Worm (Caenorhabditis elegans) whole organism, early embryonic: Measurements from ENCODE around the gene R09H3.3.

Experiments
- B0310.2 ChIP-seq: sonication (generic microtip); optimal IDR thresholded peaks from 2 replicates; lab custom pipeline; 2016; ENCODE audit warnings: mild to moderate bottlenecking, missing genetic modification characterization, missing compliant biosample characterization
- F13C5.2 ChIP-seq: sonication (generic microtip); optimal IDR thresholded peaks from 2 replicates; lab custom pipeline; 2017; ENCODE audit warnings: mild to moderate bottlenecking, missing genetic modification characterization, inconsistent platforms, missing compliant biosample characterization
- aly-1 ChIP-seq: sonication (generic microtip); optimal IDR thresholded peaks from 2 replicates; lab custom pipeline; 2016; ENCODE audit warnings: missing genetic modification characterization, missing compliant biosample characterization
- ama-1 ChIP-seq: fragments of 150-350 bp; optimal IDR thresholded peaks from 2 replicates; lab custom pipeline; 2014
- ceh-13 ChIP-seq: fragments of 200-800 bp; sonication (Bioruptor generic); optimal IDR thresholded peaks from 2 replicates; lab custom pipeline; 2018; ENCODE audit warnings: mild to moderate bottlenecking, missing genetic modification characterization, missing compliant biosample characterization
- ceh-36 ChIP-seq: sonication (generic microtip); optimal IDR thresholded peaks from 2 replicates; lab custom pipeline; 2016; ENCODE audit warnings: missing genetic modification characterization, inconsistent platforms, missing compliant biosample characterization
- ets-7 ChIP-seq: sonication (generic microtip); optimal IDR thresholded peaks from 2 replicates; lab custom pipeline; 2016; ENCODE audit warnings: missing genotype, missing genetic modification characterization, missing compliant biosample characterization
- flt-1 ChIP-seq: fragments of 200-800 bp; sonication (Bioruptor generic); IDR thresholded peaks from 2 replicates; pipeline ENCODE4 v1.3.6; 2022; ENCODE audit warnings: missing genetic modification characterization, missing compliant biosample characterization
- hmbx-1 ChIP-seq: sonication (generic microtip); optimal IDR thresholded peaks from 2 replicates; lab custom pipeline; 2016; ENCODE audit warnings: mild to moderate bottlenecking, missing genetic modification characterization, missing compliant biosample characterization
- hmg-4 ChIP-seq: fragments of 200-800 bp; sonication (Bioruptor generic); optimal IDR thresholded peaks from 2 replicates; lab custom pipeline; 2018; ENCODE audit warnings: mild to moderate bottlenecking, missing genetic modification characterization, missing compliant biosample characterization
- hnd-1 ChIP-seq: sonication (generic microtip); optimal IDR thresholded peaks from 2 replicates; lab custom pipeline; 2016; ENCODE audit warnings: missing genetic modification characterization, missing compliant biosample characterization
- pes-1 ChIP-seq: fragments of 200-800 bp; sonication (Bioruptor generic); IDR thresholded peaks from 2 replicates; pipeline ENCODE4 v1.3.6; 2022; ENCODE audit warnings: missing genetic modification reagents, missing genetic modification characterization, missing compliant biosample characterization
- scrt-1 ChIP-seq: fragments of 200-800 bp; sonication (Bioruptor generic); IDR thresholded peaks from 2 replicates; pipeline ENCODE4 v1.3.6; 2022; ENCODE audit warnings: missing genetic modification characterization, missing compliant biosample characterization
- sea-1 ChIP-seq: fragments of 200-800 bp; sonication (Bioruptor generic); conservative IDR thresholded peaks from 2 replicates; pipeline ENCODE4 v1.3.6; 2022; ENCODE audit warnings: missing genetic modification characterization, missing compliant biosample characterization
- tbx-11 ChIP-seq: fragments of 200-800 bp; sonication (Bioruptor generic); IDR thresholded peaks from 2 replicates; pipeline ENCODE4 v1.3.6; 2022; ENCODE audit warnings: missing genetic modification characterization, missing compliant biosample characterization
- tbx-37 ChIP-seq: fragments of 200-800 bp; sonication (Bioruptor generic); conservative IDR thresholded peaks from 2 replicates; pipeline ENCODE4 v1.3.6; 2022; ENCODE audit warnings: missing genetic modification reagents, missing genetic modification characterization, missing compliant biosample characterization
- tra-4 ChIP-seq: sonication (generic microtip); optimal IDR thresholded peaks from 2 replicates; lab custom pipeline; 2017; ENCODE audit warnings: missing genetic modification characterization, missing compliant biosample characterization

The R09H3.3 gene

ce11 chrX:1664925-1665324, 3.7 kb downstream of the R09H3.3 start, which contains the start of gene R09H3.2:
Gene R09H3.2 (minus strand): TSS chrX:1665025.
- TF ChIP-seq hnd-1 (tag; lab: Kevin White, UChicago), result no peak
- no peak for TF ChIP-seq scrt-1 (GFP tag; lab: Robert Waterston, UW)
- no peak for TF ChIP-seq ceh-13 (GFP tag; lab: Kevin White, UChicago)
- TF ChIP-seq ceh-36 (tag; lab: Kevin White, UChicago), result no peak
- no peak for TF ChIP-seq tra-4 (tag; lab: Kevin White, UChicago)

ce11 chrX:1655207-1655606, 13.4 kb downstream of the R09H3.3 start, which contains the start of gene tbx-32:
Gene tbx-32 (plus strand): TSS chrX:1655507.
- TF ChIP-seq ceh-36 (tag; lab: Kevin White, UChicago), result no peak
- TF ChIP-seq hnd-1 (tag; lab: Kevin White, UChicago), result no peak
- TF ChIP-seq tra-4 (tag; lab: Kevin White, UChicago), result no peak
- no peak for TF ChIP-seq sea-1 (GFP tag; lab: Robert Waterston, UW)
- TF ChIP-seq ets-7, result no peak
- no peak for TF ChIP-seq tbx-37 (GFP tag; lab: Robert Waterston, UW)
- no peak for TF ChIP-seq scrt-1 (GFP tag; lab: Robert Waterston, UW)
- TF ChIP-seq ama-1 (lab: Kevin White, UChicago), result no peak
- TF ChIP-seq B0310.2 (tag; lab: Kevin White, UChicago), result no peak

ce11 chrX:1654146-1654545, 14.5 kb downstream of the R09H3.3 start, which contains the start of gene ZK380.6:
Gene ZK380.6 (plus strand): TSS chrX:1654446.
- TF ChIP-seq ceh-36 (tag; lab: Kevin White, UChicago) (no peak), aly-1 (tag; lab: Kevin White, UChicago) (no peak), hmg-4 (no peak), hnd-1 (tag; lab: Kevin White, UChicago) (no peak), tra-4 (tag; lab: Kevin White, UChicago) (no peak), pes-1 (no peak), ceh-13 (GFP tag; lab: Kevin White, UChicago) (no peak), B0310.2 (tag; lab: Kevin White, UChicago) (no peak), flt-1 (GFP tag; lab: Robert Waterston, UW) (no peak), ets-7 (no peak)

- TF ChIP-seq ceh-13 (GFP tag; lab: Kevin White, UChicago) (no peak), tra-4 (tag; lab: Kevin White, UChicago) (no peak), aly-1 (tag; lab: Kevin White, UChicago) (no peak), scrt-1 (GFP tag; lab: Robert Waterston, UW) (no peak), tbx-37 (GFP tag; lab: Robert Waterston, UW) (no peak), ama-1 (lab: Kevin White, UChicago) (no peak), sea-1 (GFP tag; lab: Robert Waterston, UW) (no peak), hnd-1 (tag; lab: Kevin White, UChicago) (no peak), hmg-4 (no peak), F13C5.2 (tag; lab: Kevin White, UChicago) (no peak), ets-7 (no peak), flt-1 (GFP tag; lab: Robert Waterston, UW) (no peak), hmbx-1 (no peak), ceh-36 (tag; lab: Kevin White, UChicago) (no peak), tbx-11 (GFP tag; lab: Robert Waterston, UW) (no peak), pes-1 (no peak)
Observed at ce11 chrX:1651668-1652067, 17.0 kb downstream of the R09H3.3 start, which contains the start of gene ZK380.4. Gene ZK380.4 (minus strand): TSS chrX:1651994.

- TF ChIP-seq sea-1 (GFP tag; lab: Robert Waterston, UW), result no peak
- no peak for TF ChIP-seq pes-1
- TF ChIP-seq tbx-11 (GFP tag; lab: Robert Waterston, UW), result no peak
- TF ChIP-seq tra-4 (tag; lab: Kevin White, UChicago), result no peak
- TF ChIP-seq scrt-1 (GFP tag; lab: Robert Waterston, UW), result no peak
- TF ChIP-seq hmbx-1, result no peak
- no peak for TF ChIP-seq flt-1 (GFP tag; lab: Robert Waterston, UW)
- TF ChIP-seq F13C5.2 (tag; lab: Kevin White, UChicago), result no peak
- TF ChIP-seq ceh-13 (GFP tag; lab: Kevin White, UChicago), result no peak
- TF ChIP-seq ceh-36 (tag; lab: Kevin White, UChicago), result no peak
- no peak for TF ChIP-seq ama-1 (lab: Kevin White, UChicago)
- TF ChIP-seq hmg-4, result no peak
- no peak for TF ChIP-seq B0310.2 (tag; lab: Kevin White, UChicago)
- no peak for TF ChIP-seq tbx-37 (GFP tag; lab: Robert Waterston, UW)
- no peak for TF ChIP-seq hnd-1 (tag; lab: Kevin White, UChicago)
- no peak for TF ChIP-seq aly-1 (tag; lab: Kevin White, UChicago)
Observed at ce11 chrX:1643442-1644096, 25.1 kb downstream of the R09H3.3 start.

ce11 chrX:1630881-1631516, 37.6 kb downstream of the R09H3.3 start, which contains the start of gene ZK380.2:
Gene ZK380.2 (plus strand): TSS chrX:1631466.
- no peak for TF ChIP-seq hmg-4
- no peak for TF ChIP-seq aly-1 (tag; lab: Kevin White, UChicago)
- no peak for TF ChIP-seq B0310.2 (tag; lab: Kevin White, UChicago)
- TF ChIP-seq flt-1 (GFP tag; lab: Robert Waterston, UW), result no peak
- TF ChIP-seq F13C5.2 (tag; lab: Kevin White, UChicago), result no peak
- TF ChIP-seq sea-1 (GFP tag; lab: Robert Waterston, UW), result no peak
- no peak for TF ChIP-seq ceh-36 (tag; lab: Kevin White, UChicago)
- no peak for TF ChIP-seq tbx-37 (GFP tag; lab: Robert Waterston, UW)
- no peak for TF ChIP-seq ceh-13 (GFP tag; lab: Kevin White, UChicago)

ce11 chrX:1629746-1630145, 38.9 kb downstream of the R09H3.3 start:
- TF ChIP-seq aly-1 (tag; lab: Kevin White, UChicago) (no peak), hmg-4 (no peak), ceh-13 (GFP tag; lab: Kevin White, UChicago) (no peak), flt-1 (GFP tag; lab: Robert Waterston, UW) (no peak), tra-4 (tag; lab: Kevin White, UChicago) (no peak), ceh-36 (tag; lab: Kevin White, UChicago) (no peak), hmbx-1 (no peak), scrt-1 (GFP tag; lab: Robert Waterston, UW) (no peak)
